Worm (Caenorhabditis elegans) whole organism, mixed stage, embryonic: ENCODE results near the gene ham-1.

Experiments
- M03D4.4 ChIP-seq: sonication (generic microtip); optimal IDR thresholded peaks from 2 replicates; lab custom pipeline; 2017; ENCODE audit warnings: mild to moderate bottlenecking, missing genetic modification characterization, missing compliant biosample characterization
- bed-3 ChIP-seq: fragments of 200-800 bp; sonication (Bioruptor generic); optimal IDR thresholded peaks from 3 replicates; lab custom pipeline; 2018; ENCODE audit warnings: mild to moderate bottlenecking, missing genetic modification characterization, moderate library complexity, missing compliant biosample characterization
- blmp-1 ChIP-seq: fragments of 150-350 bp; optimal IDR thresholded peaks from 2 replicates; lab custom pipeline; 2014; ENCODE audit warnings: missing biosample characterization, missing genetic modification characterization
- ceh-39 ChIP-seq: fragments of 150-350 bp; optimal IDR thresholded peaks from 2 replicates; lab custom pipeline; 2014; ENCODE audit warnings: missing biosample characterization, missing genetic modification characterization
- ceh-43 ChIP-seq: fragments of 200-800 bp; sonication (Bioruptor generic); optimal IDR thresholded peaks from 2 replicates; lab custom pipeline; 2018; ENCODE audit warnings: mild to moderate bottlenecking, missing genetic modification characterization, moderate library complexity, missing compliant biosample characterization
- ceh-83 ChIP-seq: fragments of 200-800 bp; sonication (Bioruptor generic); optimal IDR thresholded peaks from 2 replicates; lab custom pipeline; 2018; ENCODE audit warnings: mild to moderate bottlenecking, missing genetic modification characterization, missing compliant biosample characterization
- ces-1 ChIP-seq: fragments of 150-350 bp; optimal IDR thresholded peaks from 2 replicates; lab custom pipeline; 2014; ENCODE audit warnings: missing biosample characterization, missing genetic modification reagents, missing genetic modification characterization
- cnd-1 ChIP-seq: fragments of 200-800 bp; sonication (Bioruptor generic); optimal IDR thresholded peaks from 2 replicates; lab custom pipeline; 2018; ENCODE audit warnings: mild to moderate bottlenecking, missing genetic modification characterization, missing compliant biosample characterization
- drap-1 ChIP-seq: fragments of 200-800 bp; sonication (Bioruptor generic); optimal IDR thresholded peaks from 3 replicates; lab custom pipeline; 2018; ENCODE audit warnings: mild to moderate bottlenecking, missing genetic modification characterization, missing compliant biosample characterization
- elt-1 ChIP-seq: sonication (generic microtip); optimal IDR thresholded peaks from 2 replicates; lab custom pipeline; 2017; ENCODE audit warnings: missing genetic modification characterization, mild to moderate bottlenecking, missing compliant biosample characterization, antibody characterized with exemption, moderate library complexity, borderline replicate concordance; ENCODE audit not compliant: insufficient read depth
- elt-3 ChIP-seq: fragments of 150-350 bp; optimal IDR thresholded peaks from 2 replicates; lab custom pipeline; 2014; ENCODE audit warnings: missing biosample characterization, missing genetic modification characterization
- flh-1 ChIP-seq: fragments of 200-800 bp; sonication (Bioruptor generic); optimal IDR thresholded peaks from 2 replicates; lab custom pipeline; 2018; ENCODE audit warnings: mild to moderate bottlenecking, missing genetic modification characterization, moderate library complexity, missing compliant biosample characterization
- ham-2 ChIP-seq: fragments of 200-800 bp; sonication (Bioruptor generic); optimal IDR thresholded peaks from 2 replicates; lab custom pipeline; 2018; ENCODE audit warnings: mild to moderate bottlenecking, missing genetic modification characterization, missing compliant biosample characterization
- hlh-1 ChIP-seq: fragments of 150-350 bp; optimal IDR thresholded peaks from 2 replicates; lab custom pipeline; 2014; ENCODE audit warnings: missing biosample characterization, missing genetic modification reagents, missing genetic modification characterization
- lin-13 ChIP-seq: fragments of 150-350 bp; optimal IDR thresholded peaks from 2 replicates; lab custom pipeline; 2014; ENCODE audit warnings: missing biosample characterization, missing genetic modification characterization
- lin-32 ChIP-seq: fragments of 200-800 bp; sonication (Bioruptor generic); optimal IDR thresholded peaks from 2 replicates; lab custom pipeline; 2018; ENCODE audit warnings: mild to moderate bottlenecking, missing genetic modification characterization, missing compliant biosample characterization
- lsy-2 ChIP-seq: fragments of 150-350 bp; optimal IDR thresholded peaks from 2 replicates; lab custom pipeline; 2014; ENCODE audit warnings: missing biosample characterization, missing genetic modification characterization
- mab-5 ChIP-seq: fragments of 150-350 bp; optimal IDR thresholded peaks from 2 replicates; lab custom pipeline; 2014; ENCODE audit warnings: missing biosample characterization, missing genetic modification characterization
- mep-1 ChIP-seq: fragments of 150-350 bp; optimal IDR thresholded peaks from 2 replicates; lab custom pipeline; 2017; ENCODE audit warnings: missing biosample characterization, missing genetic modification reagents, missing genetic modification characterization, inconsistent platforms
- mls-2 ChIP-seq: sonication (generic microtip); optimal IDR thresholded peaks from 2 replicates; lab custom pipeline; 2016; ENCODE audit warnings: mild to moderate bottlenecking, missing genetic modification characterization, moderate library complexity, missing compliant biosample characterization
- nhr-2 ChIP-seq: fragments of 150-350 bp; optimal IDR thresholded peaks from 2 replicates; lab custom pipeline; 2014; ENCODE audit warnings: missing biosample characterization, missing genetic modification characterization
- nhr-237 ChIP-seq: fragments of 150-350 bp; optimal IDR thresholded peaks from 2 replicates; lab custom pipeline; 2014; ENCODE audit warnings: missing biosample characterization, missing genetic modification characterization
- nhr-28 ChIP-seq: fragments of 150-350 bp; optimal IDR thresholded peaks from 2 replicates; lab custom pipeline; 2014; ENCODE audit warnings: missing biosample characterization, missing genetic modification characterization
- nhr-76 ChIP-seq: sonication (generic microtip); optimal IDR thresholded peaks from 2 replicates; lab custom pipeline; 2017; ENCODE audit warnings: missing biosample characterization, missing genetic modification characterization
- pha-4 ChIP-seq: fragments of 150-350 bp; optimal IDR thresholded peaks from 2 replicates; lab custom pipeline; 2018; ENCODE audit warnings: missing biosample characterization, missing genetic modification reagents, missing genetic modification characterization
- sem-2 ChIP-seq: fragments of 200-800 bp; sonication (Bioruptor generic); optimal IDR thresholded peaks from 2 replicates; lab custom pipeline; 2018; ENCODE audit warnings: mild to moderate bottlenecking, missing genetic modification characterization, missing compliant biosample characterization
- snpc-4 ChIP-seq: fragments of 150-350 bp; optimal IDR thresholded peaks from 2 replicates; lab custom pipeline; 2014; ENCODE audit warnings: missing biosample characterization, missing genetic modification characterization
- sptf-1 ChIP-seq: sonication (generic microtip); optimal IDR thresholded peaks from 2 replicates; lab custom pipeline; 2017; ENCODE audit warnings: mild to moderate bottlenecking, missing genetic modification characterization, moderate library complexity, missing compliant biosample characterization
- tbx-8 ChIP-seq: fragments of 200-800 bp; sonication (Bioruptor generic); optimal IDR thresholded peaks from 2 replicates; lab custom pipeline; 2018; ENCODE audit warnings: mild to moderate bottlenecking, missing genetic modification characterization, moderate library complexity, missing compliant biosample characterization
- unc-120 ChIP-seq: sonication (generic microtip); optimal IDR thresholded peaks from 2 replicates; lab custom pipeline; 2017; ENCODE audit warnings: missing genetic modification characterization, missing compliant biosample characterization; ENCODE audit not compliant: poor library complexity, severe bottlenecking
- unc-39 ChIP-seq: fragments of 150-350 bp; optimal IDR thresholded peaks from 2 replicates; lab custom pipeline; 2014; ENCODE audit warnings: missing biosample characterization, missing genetic modification characterization
- unc-62 ChIP-seq: fragments of 150-350 bp; optimal IDR thresholded peaks from 2 replicates; lab custom pipeline; 2014; ENCODE audit warnings: missing biosample characterization, missing genetic modification reagents, missing genetic modification characterization
- zip-8 ChIP-seq: fragments of 150-350 bp; optimal IDR thresholded peaks from 2 replicates; lab custom pipeline; 2014; ENCODE audit warnings: missing biosample characterization, missing genetic modification characterization
- ztf-11 ChIP-seq: fragments of 150-350 bp; optimal IDR thresholded peaks from 2 replicates; lab custom pipeline; 2014; ENCODE audit warnings: missing biosample characterization, missing genetic modification characterization

The ham-1 gene

DNA sequence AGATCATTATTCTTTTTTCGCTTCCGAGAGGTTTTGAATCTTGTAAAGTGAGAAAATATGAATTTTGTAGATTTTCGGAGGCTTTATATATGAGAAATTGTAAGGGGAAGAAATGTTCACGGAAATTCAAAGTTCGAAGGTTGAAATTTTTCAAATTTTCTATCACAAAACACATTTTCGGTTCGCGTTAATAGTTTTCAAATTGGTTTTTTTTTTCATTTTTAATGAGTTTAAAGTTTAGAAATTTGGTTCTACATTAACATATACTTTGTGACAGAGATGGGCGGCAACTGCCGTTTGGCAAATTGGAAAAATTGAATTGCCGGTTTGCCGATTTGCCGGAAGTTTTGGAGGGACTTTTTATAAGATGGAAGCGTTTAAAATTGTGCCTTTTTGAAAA is 29.1 kb downstream of the ham-1 start, which contains the start of gene K08E7.4:
K08E7.4 (minus strand) TSS at position 101 of the 400 bp plus-strand sequence.
- TF ChIP-seq M03D4.4 (tag; lab: Kevin White, UChicago) = no peak
- TF ChIP-seq pha-4 (tag; lab: Kevin White, UChicago) = no peak
- TF ChIP-seq tbx-8 (GFP tag; lab: Kevin White, UChicago) = no peak
- TF ChIP-seq ces-1 (GFP tag; lab: Kevin White, UChicago) = no peak
- no peak for TF ChIP-seq nhr-237 (tag; lab: Kevin White, UChicago)
- TF ChIP-seq unc-39 (tag; lab: Kevin White, UChicago) = no peak
- no peak for TF ChIP-seq hlh-1 (tag; lab: Kevin White, UChicago)
- TF ChIP-seq sptf-1 (tag; lab: Kevin White, UChicago) = no peak
- TF ChIP-seq elt-3 (tag; lab: Kevin White, UChicago) = no peak
- no peak for TF ChIP-seq unc-120 (tag; lab: Kevin White, UChicago)
- no peak for TF ChIP-seq bed-3 (GFP tag; lab: Kevin White, UChicago)
- TF ChIP-seq nhr-28 (tag; lab: Kevin White, UChicago) = no peak
- TF ChIP-seq lsy-2 (tag; lab: Kevin White, UChicago) = no peak
- TF ChIP-seq flh-1 (GFP tag; lab: Kevin White, UChicago) = no peak
- TF ChIP-seq lin-32 (GFP tag; lab: Kevin White, UChicago) = no peak
- TF ChIP-seq cnd-1 (tag; lab: Kevin White, UChicago) = no peak
- TF ChIP-seq mls-2 (tag; lab: Kevin White, UChicago) = no peak
- no peak for TF ChIP-seq sem-2 (GFP tag; lab: Kevin White, UChicago)

DNA sequence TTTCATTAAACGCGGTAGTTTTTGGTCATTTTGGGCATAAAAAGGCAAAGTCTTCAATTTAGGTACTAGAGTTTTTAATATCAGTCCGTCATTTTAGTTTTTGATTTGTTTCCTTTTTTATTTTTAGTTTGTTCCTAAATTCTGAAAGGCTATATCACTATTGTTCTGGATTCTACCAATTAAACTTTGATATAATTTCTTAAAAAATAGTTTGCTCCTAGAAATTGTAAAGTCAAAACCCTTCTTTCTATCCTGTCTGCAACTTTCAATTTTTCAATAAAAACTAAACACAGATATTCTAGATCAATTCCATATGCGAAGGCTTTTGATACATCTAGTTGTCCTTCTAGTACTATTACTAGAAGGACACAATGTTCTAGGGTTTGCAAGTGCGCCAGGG is 31.1 kb downstream of the ham-1 start, which contains the start of gene K08E7.5:
K08E7.5 (plus strand) TSS at position 301 of the 400 bp plus-strand sequence.
- no peak for TF ChIP-seq nhr-2 (tag; lab: Kevin White, UChicago)
- TF ChIP-seq elt-3 (tag; lab: Kevin White, UChicago) = no peak
- no peak for TF ChIP-seq tbx-8 (GFP tag; lab: Kevin White, UChicago)
- no peak for TF ChIP-seq lin-13 (tag; lab: Kevin White, UChicago)
- TF ChIP-seq unc-120 (tag; lab: Kevin White, UChicago) = no peak
- TF ChIP-seq snpc-4 (tag; lab: Kevin White, UChicago) = no peak
- TF ChIP-seq ceh-43 (GFP tag; lab: Kevin White, UChicago) = no peak
- no peak for TF ChIP-seq ceh-83
- no peak for TF ChIP-seq flh-1 (GFP tag; lab: Kevin White, UChicago)
- TF ChIP-seq unc-39 (tag; lab: Kevin White, UChicago) = no peak
- no peak for TF ChIP-seq blmp-1
- TF ChIP-seq mab-5 (tag; lab: Kevin White, UChicago) = no peak
- TF ChIP-seq, all 35 proteins: peak for 0

DNA sequence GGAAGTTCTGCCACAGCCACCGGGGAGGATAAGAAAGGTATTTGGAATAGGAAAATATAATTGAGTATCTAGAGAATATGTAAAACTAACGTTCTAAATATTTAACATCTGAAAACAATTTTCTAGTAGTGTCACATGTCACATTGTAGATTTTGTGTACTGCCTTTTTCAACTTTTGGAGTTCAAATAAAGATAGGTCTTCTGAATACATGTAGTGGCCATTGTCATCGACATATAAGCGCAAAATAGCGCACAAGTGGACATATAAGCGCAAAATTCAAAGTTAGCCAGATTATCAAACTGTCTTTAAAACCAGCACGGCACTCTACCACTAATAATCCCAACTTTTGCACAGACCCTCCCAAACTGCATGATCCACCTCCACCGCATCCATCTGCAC is 32.3 kb downstream of the ham-1 start:
- TF ChIP-seq mab-5 (tag; lab: Kevin White, UChicago) = no peak
- no peak for TF ChIP-seq nhr-237 (tag; lab: Kevin White, UChicago)
- no peak for TF ChIP-seq ceh-39
- TF ChIP-seq sptf-1 (tag; lab: Kevin White, UChicago) = no peak
- no peak for TF ChIP-seq nhr-28 (tag; lab: Kevin White, UChicago)
- no peak for TF ChIP-seq nhr-76 (tag; lab: Kevin White, UChicago)
- no peak for TF ChIP-seq lin-13 (tag; lab: Kevin White, UChicago)
- TF ChIP-seq snpc-4 (tag; lab: Kevin White, UChicago) = no peak
- TF ChIP-seq blmp-1 = no peak
- no peak for TF ChIP-seq unc-62 (GFP tag; lab: Kevin White, UChicago)
- TF ChIP-seq ceh-43 (GFP tag; lab: Kevin White, UChicago) = no peak
- TF ChIP-seq ham-2 (GFP tag; lab: Kevin White, UChicago) = no peak
- TF ChIP-seq mep-1 (tag; lab: Kevin White, UChicago) = no peak
- no peak for TF ChIP-seq hlh-1 (tag; lab: Kevin White, UChicago)
- TF ChIP-seq elt-3 (tag; lab: Kevin White, UChicago) = no peak
- TF ChIP-seq pha-4 (tag; lab: Kevin White, UChicago) = no peak
- no peak for TF ChIP-seq drap-1
- no peak for TF ChIP-seq flh-1 (GFP tag; lab: Kevin White, UChicago)
- TF ChIP-seq cnd-1 (tag; lab: Kevin White, UChicago) = no peak
- TF ChIP-seq lin-32 (GFP tag; lab: Kevin White, UChicago) = no peak

DNA sequence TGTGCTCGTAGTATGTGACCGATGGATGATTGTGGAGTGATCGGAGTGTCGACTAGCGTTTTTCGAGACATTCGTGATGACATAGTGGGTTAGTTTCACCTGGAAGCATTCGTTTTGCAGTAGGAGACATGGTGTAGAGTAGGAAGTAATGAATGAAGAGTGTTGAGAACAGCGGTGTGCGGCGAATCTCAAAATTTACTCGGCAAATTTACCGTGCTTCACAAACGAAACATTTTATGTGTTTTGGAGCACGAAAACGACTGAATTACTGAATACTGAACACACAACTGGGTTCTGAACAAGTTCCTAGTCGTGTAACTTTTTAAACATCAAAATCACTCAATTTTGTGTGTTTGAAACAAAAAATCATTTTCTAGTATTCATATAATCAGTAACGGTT is 39.1 kb downstream of the ham-1 start, which contains the start of gene K08E7.6:
K08E7.6 (minus strand) TSS at position 101 of the 400 bp plus-strand sequence.
- TF ChIP-seq lsy-2 (tag; lab: Kevin White, UChicago) (no peak), ztf-11 (tag; lab: Kevin White, UChicago) (no peak), nhr-76 (tag; lab: Kevin White, UChicago) (no peak), mep-1 (tag; lab: Kevin White, UChicago) (no peak), bed-3 (GFP tag; lab: Kevin White, UChicago) (no peak), pha-4 (tag; lab: Kevin White, UChicago) (no peak), unc-62 (GFP tag; lab: Kevin White, UChicago) (no peak), nhr-28 (tag; lab: Kevin White, UChicago) (no peak), sptf-1 (tag; lab: Kevin White, UChicago) (no peak), cnd-1 (tag; lab: Kevin White, UChicago) (no peak), elt-1 (tag; lab: Kevin White, UChicago) (no peak), flh-1 (GFP tag; lab: Kevin White, UChicago) (no peak), zip-8 (tag; lab: Kevin White, UChicago) (no peak), hlh-1 (tag; lab: Kevin White, UChicago) (no peak)
- TF ChIP-seq, all 35 proteins: peak for 0
